Fruit fly (Drosophila melanogaster) whole organism, embryonic: ENCODE results near the gene CG10300.

Experiments used
- Asciz ChIP-seq: fragments of 200-800 bp; sonication (Bioruptor generic); optimal IDR thresholded peaks from 2 replicates; lab custom pipeline; 2017; ENCODE audit warnings: missing biosample characterization, mild to moderate bottlenecking, missing genetic modification characterization, missing genetic modification reagents
- Bdp1 ChIP-seq: fragments of 200-800 bp; sonication (Bioruptor generic); optimal IDR thresholded peaks from 3 replicates; lab custom pipeline; 2016; ENCODE audit warnings: missing biosample characterization, missing genetic modification characterization
- CG10274 ChIP-seq: fragments of 200-800 bp; sonication (Bioruptor generic); optimal IDR thresholded peaks from 3 replicates; lab custom pipeline; 2017; ENCODE audit warnings: missing biosample characterization, mild to moderate bottlenecking, missing genetic modification characterization
- CG10431 ChIP-seq: fragments of 200-800 bp; sonication (Bioruptor generic); optimal IDR thresholded peaks from 3 replicates; lab custom pipeline; 2018; ENCODE audit warnings: missing biosample characterization, mild to moderate bottlenecking, missing genetic modification characterization
- CG12744 ChIP-seq: fragments of 200-800 bp; sonication (Bioruptor generic); optimal IDR thresholded peaks from 2 replicates; lab custom pipeline; 2016; ENCODE audit warnings: missing biosample characterization, missing genetic modification characterization
- CG13894 ChIP-seq: fragments of 200-800 bp; sonication (Bioruptor generic); optimal IDR thresholded peaks from 3 replicates; lab custom pipeline; 2018; ENCODE audit warnings: missing biosample characterization, mild to moderate bottlenecking, missing genetic modification characterization, moderate library complexity
- CG14050 ChIP-seq: fragments of 200-800 bp; sonication (Bioruptor generic); IDR thresholded peaks from 3 replicates; pipeline ENCODE4 v1.3.6; 2022; ENCODE audit warnings: missing biosample characterization, missing genetic modification characterization
- CG15011 ChIP-seq: fragments of 200-800 bp; sonication (Bioruptor generic); optimal IDR thresholded peaks from 3 replicates; lab custom pipeline; 2018; ENCODE audit warnings: missing biosample characterization, mild to moderate bottlenecking, missing genetic modification characterization
- CG16863 ChIP-seq: fragments of 200-800 bp; sonication (Bioruptor generic); optimal IDR thresholded peaks from 3 replicates; lab custom pipeline; 2016; ENCODE audit warnings: missing biosample characterization, missing genetic modification characterization
- CG17802 ChIP-seq: fragments of 200-800 bp; sonication (Bioruptor generic); optimal IDR thresholded peaks from 2 replicates; lab custom pipeline; 2018; ENCODE audit warnings: missing biosample characterization, mild to moderate bottlenecking, missing genetic modification characterization, moderate library complexity
- CG18619 ChIP-seq: fragments of 200-800 bp; sonication (Bioruptor generic); optimal IDR thresholded peaks from 3 replicates; lab custom pipeline; 2017; ENCODE audit warnings: missing biosample characterization, mild to moderate bottlenecking, missing genetic modification characterization
- CG2129 ChIP-seq: fragments of 200-800 bp; sonication (Bioruptor generic); IDR thresholded peaks from 2 replicates; pipeline ENCODE4 v1.3.6; 2022; ENCODE audit warnings: missing biosample characterization, missing genetic modification characterization; ENCODE audit not compliant: partially characterized antibody
- CG31224 ChIP-seq: fragments of 200-800 bp; sonication (Bioruptor generic); IDR thresholded peaks from 2 replicates; pipeline ENCODE4 v1.3.6; 2022; ENCODE audit warnings: missing biosample characterization, missing genetic modification characterization
- CG32767 ChIP-seq: fragments of 200-800 bp; sonication (Bioruptor generic); IDR thresholded peaks from 2 replicates; pipeline ENCODE4 v1.3.6; 2022; ENCODE audit warnings: missing biosample characterization, missing genetic modification characterization
- CG3995 ChIP-seq: fragments of 200-800 bp; sonication (Bioruptor generic); optimal IDR thresholded peaks from 3 replicates; lab custom pipeline; 2016; ENCODE audit warnings: missing biosample characterization, missing genetic modification characterization
- CG43689 ChIP-seq: fragments of 200-800 bp; sonication (Bioruptor generic); IDR thresholded peaks from 2 replicates; pipeline ENCODE4 v1.3.6; 2022; ENCODE audit warnings: missing biosample characterization, missing genetic modification characterization
- CG7786 ChIP-seq: fragments of 200-800 bp; sonication (Bioruptor generic); optimal IDR thresholded peaks from 2 replicates; lab custom pipeline; 2016; ENCODE audit warnings: missing biosample characterization, missing genetic modification characterization
- CG8089 ChIP-seq: fragments of 200-800 bp; sonication (Bioruptor generic); optimal IDR thresholded peaks from 3 replicates; lab custom pipeline; 2016; ENCODE audit warnings: missing biosample characterization, missing genetic modification characterization
- CG8290 ChIP-seq, 3 experiments: fragments of 200-800 bp; sonication (Bioruptor generic); optimal IDR thresholded peaks; 2 replicates each; lab custom pipeline; 2016 to 2019; ENCODE audit warnings: missing biosample characterization in 3 of 3, missing genetic modification characterization in 3 of 3, mild to moderate bottlenecking in 2 of 3, moderate library complexity in 1 of 3
- CG9215 ChIP-seq: fragments of 200-800 bp; sonication (Bioruptor generic); IDR thresholded peaks from 2 replicates; pipeline ENCODE4 v1.3.6; 2022; ENCODE audit warnings: missing biosample characterization, missing genetic modification characterization
- CG9727 ChIP-seq: fragments of 200-800 bp; sonication (Bioruptor generic); optimal IDR thresholded peaks from 3 replicates; lab custom pipeline; 2017; ENCODE audit warnings: missing biosample characterization, mild to moderate bottlenecking, missing genetic modification characterization
- CHES-1-like ChIP-seq: fragments of 200-800 bp; sonication (Bioruptor generic); optimal IDR thresholded peaks from 2 replicates; lab custom pipeline; 2016; ENCODE audit warnings: missing biosample characterization, missing genetic modification characterization
- CTCF ChIP-seq: fragments of 200-800 bp; sonication (Bioruptor generic); optimal IDR thresholded peaks from 2 replicates; lab custom pipeline; 2017; ENCODE audit warnings: missing biosample characterization, mild to moderate bottlenecking, missing genetic modification characterization, moderate library complexity
- Chrac-16 ChIP-seq: fragments of 200-800 bp; sonication (Bioruptor generic); optimal IDR thresholded peaks from 3 replicates; lab custom pipeline; 2016; ENCODE audit warnings: missing biosample characterization, missing genetic modification characterization
- D ChIP-seq, 2 experiments: fragments of 200-800 bp in 1 of 2; fragments of >200 bp in 1 of 2; sonication (Bioruptor generic) in 1 of 2; optimal IDR thresholded peaks; 2 replicates in 1 of 2; 3 replicates in 1 of 2; lab custom pipeline; 2017; ENCODE audit warnings: mild to moderate bottlenecking in 1 of 2, missing biosample characterization in 1 of 2, missing genetic modification characterization in 1 of 2, missing genetic modification reagents in 1 of 2
- Dad ChIP-seq: fragments of 200-800 bp; sonication (Bioruptor generic); optimal IDR thresholded peaks from 3 replicates; lab custom pipeline; 2016; ENCODE audit warnings: missing biosample characterization, missing genetic modification characterization
- Dfd ChIP-seq, 2 experiments: fragments of >200 bp; optimal IDR thresholded peaks; 2 replicates each; lab custom pipeline; 2017; ENCODE audit warnings: missing biosample characterization in 2 of 2, missing genetic modification characterization in 2 of 2
- Dll ChIP-seq: fragments of 200-800 bp; sonication (Bioruptor generic); IDR thresholded peaks from 4 replicates; pipeline ENCODE4 v1.3.6; 2022; ENCODE audit warnings: missing biosample characterization, missing genetic modification characterization; ENCODE audit not compliant: partially characterized antibody
- H2.0 ChIP-seq: fragments of 200-800 bp; sonication (Bioruptor generic); IDR thresholded peaks from 2 replicates; pipeline ENCODE4 v1.3.6; 2022; ENCODE audit warnings: missing biosample characterization, missing genetic modification characterization
- Hmx ChIP-seq: fragments of 200-800 bp; sonication (Bioruptor generic); optimal IDR thresholded peaks from 2 replicates; lab custom pipeline; 2016; ENCODE audit warnings: missing biosample characterization, missing genetic modification characterization
- Lim3 ChIP-seq: fragments of 200-800 bp; sonication (Bioruptor generic); IDR thresholded peaks from 2 replicates; pipeline ENCODE4 v1.3.6; 2022; ENCODE audit warnings: missing biosample characterization, missing genetic modification characterization
- Sry-β ChIP-seq: fragments of 200-800 bp; sonication (Bioruptor generic); optimal IDR thresholded peaks from 2 replicates; lab custom pipeline; 2018; ENCODE audit warnings: missing biosample characterization, mild to moderate bottlenecking, missing genetic modification characterization, moderate library complexity
- fru ChIP-seq: fragments of >200 bp; optimal IDR thresholded peaks from 2 replicates; lab custom pipeline; 2017
- fu2 ChIP-seq: fragments of 200-800 bp; sonication (Bioruptor generic); optimal IDR thresholded peaks from 2 replicates; lab custom pipeline; 2016; ENCODE audit warnings: missing biosample characterization, missing genetic modification characterization
- her ChIP-seq: fragments of 200-800 bp; sonication (Bioruptor generic); optimal IDR thresholded peaks from 2 replicates; lab custom pipeline; 2016; ENCODE audit warnings: missing biosample characterization, missing genetic modification characterization
- lmd ChIP-seq: fragments of 200-800 bp; sonication (Bioruptor generic); IDR thresholded peaks from 2 replicates; pipeline ENCODE4 v1.3.6; 2022; ENCODE audit warnings: missing biosample characterization, missing genetic modification characterization
- lola ChIP-seq, 3 experiments: fragments of >200 bp in 2 of 3; fragments of 200-800 bp in 1 of 3; sonication (Bioruptor generic) in 1 of 3; optimal IDR thresholded peaks; 2 replicates each; lab custom pipeline; 2017 to 2019; ENCODE audit warnings: missing biosample characterization in 3 of 3, missing genetic modification characterization in 3 of 3, mild to moderate bottlenecking in 1 of 3, moderate library complexity in 1 of 3
- pan ChIP-seq, 4 experiments: fragments of >200 bp in 3 of 4; fragments of 200-800 bp in 1 of 4; sonication (Bioruptor generic) in 1 of 4; optimal IDR thresholded peaks in 3 of 4; IDR thresholded peaks in 1 of 4; 2 replicates each; pipeline versions ENCODE4 v1.3.6 to Lab custom; 2017 to 2022; ENCODE audit warnings: missing biosample characterization in 2 of 4, missing genetic modification characterization in 2 of 4, mixed read lengths in 1 of 4
- prd ChIP-seq, 3 experiments: fragments of >200 bp in 2 of 3; fragments of 200-800 bp in 1 of 3; sonication (Bioruptor generic) in 1 of 3; optimal IDR thresholded peaks in 2 of 3; IDR thresholded peaks in 1 of 3; 2 replicates in 2 of 3; 3 replicates in 1 of 3; pipeline versions ENCODE4 v1.3.6 to Lab custom; 2017 to 2022; ENCODE audit warnings: missing biosample characterization in 1 of 3, missing genetic modification characterization in 1 of 3
- pros ChIP-seq: fragments of 200-800 bp; sonication (Bioruptor generic); optimal IDR thresholded peaks from 3 replicates; lab custom pipeline; 2019; ENCODE audit warnings: missing biosample characterization, mild to moderate bottlenecking, missing genetic modification characterization, moderate library complexity
- psq ChIP-seq: fragments of 200-800 bp; sonication (Bioruptor generic); optimal IDR thresholded peaks from 2 replicates; lab custom pipeline; 2017; ENCODE audit warnings: missing biosample characterization, missing genetic modification characterization
- pzg ChIP-seq: fragments of 200-800 bp; sonication (Bioruptor generic); optimal IDR thresholded peaks from 3 replicates; lab custom pipeline; 2018; ENCODE audit warnings: missing biosample characterization, mild to moderate bottlenecking, missing genetic modification characterization, moderate library complexity
- ranshi ChIP-seq: fragments of 200-800 bp; sonication (Bioruptor generic); IDR thresholded peaks from 2 replicates; pipeline ENCODE4 v1.3.6; 2022; ENCODE audit warnings: missing biosample characterization, missing genetic modification characterization
- row ChIP-seq: fragments of 200-800 bp; sonication (Bioruptor generic); IDR thresholded peaks from 3 replicates; pipeline ENCODE4 v1.3.6; 2022; ENCODE audit warnings: missing biosample characterization, missing genetic modification characterization
- salm ChIP-seq: fragments of 200-800 bp; sonication (Bioruptor generic); optimal IDR thresholded peaks from 2 replicates; lab custom pipeline; 2018; ENCODE audit warnings: missing biosample characterization, mild to moderate bottlenecking, missing genetic modification characterization
- sr ChIP-seq: fragments of 200-800 bp; sonication (Bioruptor generic); IDR thresholded peaks from 3 replicates; pipeline ENCODE4 v1.3.6; 2022; ENCODE audit warnings: missing biosample characterization, missing genetic modification characterization
- ssp ChIP-seq: fragments of 200-800 bp; sonication (Bioruptor generic); IDR thresholded peaks from 2 replicates; pipeline ENCODE4 v1.3.6; 2022; ENCODE audit warnings: missing biosample characterization, missing genetic modification characterization
- tna ChIP-seq: fragments of 200-800 bp; sonication (Bioruptor generic); IDR thresholded peaks from 2 replicates; pipeline ENCODE4 v1.3.6; 2022; ENCODE audit warnings: missing biosample characterization, missing genetic modification characterization; ENCODE audit not compliant: partially characterized antibody
- tx ChIP-seq: fragments of 200-800 bp; sonication (Bioruptor generic); optimal IDR thresholded peaks from 2 replicates; lab custom pipeline; 2016; ENCODE audit warnings: missing biosample characterization, missing genetic modification characterization

CG10300 gene

dm6 chr3R:23722680-23723372 is 11.5 kb downstream of the CG10300 start, which contains the start of gene CG10365 (continued):
- no peak for TF ChIP-seq prd (optimal IDR thresholded peaks at IDR 0.05; lab: Kevin White, UChicago)
- TF ChIP-seq prd (GFP tag; IDR thresholded peaks at IDR 0.05; lab: Robert Waterston, UW), result peak; percentile 77
- TF ChIP-seq ranshi (GFP tag; lab: Robert Waterston, UW), result peak; percentile 88
- TF ChIP-seq tx, result no peak
- no peak for TF ChIP-seq fu2 (GFP tag; lab: Kevin White, UChicago)
- no peak for TF ChIP-seq CG16863 (GFP tag; lab: Kevin White, UChicago)
- no peak for TF ChIP-seq CG31224 (GFP tag; lab: Robert Waterston, UW)
- no peak for TF ChIP-seq CHES-1-like (GFP tag; lab: Kevin White, UChicago)
- TF ChIP-seq Chrac-16, result peak; percentile 74
- peak in 1 of 3 experiments; percentile 39 for TF ChIP-seq lola (GFP tag; optimal IDR thresholded peaks at IDR 0.05; lab: Kevin White, UChicago)
- peak; percentile 86 for TF ChIP-seq CG13894 (tag; lab: Kevin White, UChicago)
- peak; percentile 87 for TF ChIP-seq CG15011 (GFP tag; lab: Kevin White, UChicago)
- TF ChIP-seq Hmx (GFP tag; lab: Kevin White, UChicago), result no peak
- no peak for TF ChIP-seq fru (lab: Kevin White, UChicago)
- no peak for TF ChIP-seq CG17802 (tag; lab: Kevin White, UChicago)
- peak; percentile 82 for TF ChIP-seq H2.0 (GFP tag; lab: Robert Waterston, UW)
- peak; percentile 79 for TF ChIP-seq CG18619
- peak; percentile 91 for TF ChIP-seq row (GFP tag; lab: Robert Waterston, UW)
- peak; percentile 70; the same call in 2 of the 3 replicates for TF ChIP-seq CG14050
- TF ChIP-seq CG10274 (GFP tag; lab: Kevin White, UChicago), result no peak
- TF ChIP-seq Sry-β (GFP tag; lab: Kevin White, UChicago), result no peak
- no peak; the same call in 1 of the 2 replicates for TF ChIP-seq tna (GFP tag; lab: Robert Waterston, UW)
- TF ChIP-seq CTCF (GFP tag; lab: Kevin White, UChicago), result no peak
- no peak for TF ChIP-seq CG3995 (GFP tag; lab: Kevin White, UChicago)
- 0 out of 3 replicates have a peak, but pooled peaks have one; percentile 22 for TF ChIP-seq sr (GFP tag; lab: Robert Waterston, UW)
- peak; percentile 83 for TF ChIP-seq salm
- no peak for TF ChIP-seq Dfd (GFP tag; optimal IDR thresholded peaks at IDR 0.05; lab: Kevin White, UChicago)
- TF ChIP-seq Asciz, result peak; percentile 87
- TF ChIP-seq CG43689 (GFP tag; lab: Robert Waterston, UW), result peak; percentile 59
- peak; percentile 81 for TF ChIP-seq CG9215 (GFP tag; lab: Robert Waterston, UW)
- TF ChIP-seq CG10431 (GFP tag; lab: Kevin White, UChicago), result no peak
- TF ChIP-seq CG9727 (GFP tag; lab: Kevin White, UChicago), result peak; percentile 92
- TF ChIP-seq CG32767 (GFP tag; lab: Robert Waterston, UW), result peak; percentile 88
- TF ChIP-seq CG12744, result no peak
- peak; percentile 85 for TF ChIP-seq lmd (GFP tag; lab: Robert Waterston, UW)
- peak; percentile 26 for TF ChIP-seq CG8290 (GFP tag; optimal IDR thresholded peaks at IDR 0.05; lab: Kevin White, UChicago)
- TF ChIP-seq CG8290 (tag; optimal IDR thresholded peaks at IDR 0.05; lab: Kevin White, UChicago), result no peak
- peak; percentile 52 for TF ChIP-seq psq (GFP tag; lab: Kevin White, UChicago)
- no peak for TF ChIP-seq CG8089 (GFP tag; lab: Kevin White, UChicago)
- TF ChIP-seq CG7786 (GFP tag; lab: Kevin White, UChicago), result no peak
- TF ChIP-seq Bdp1 (GFP tag; lab: Kevin White, UChicago), result no peak
- no peak for TF ChIP-seq D (optimal IDR thresholded peaks at IDR 0.05; lab: Kevin White, UChicago)
- TF ChIP-seq D (GFP tag; optimal IDR thresholded peaks at IDR 0.05; lab: Kevin White, UChicago), result peak; percentile 42
- peak; percentile 65 for TF ChIP-seq ssp (GFP tag; lab: Robert Waterston, UW)
- no peak for TF ChIP-seq her (GFP tag; lab: Kevin White, UChicago)
- no peak for TF ChIP-seq pan (optimal IDR thresholded peaks at IDR 0.05; lab: Kevin White, UChicago)
- TF ChIP-seq pan (GFP tag; optimal IDR thresholded peaks at IDR 0.05 in 1 of 2, IDR thresholded peaks at IDR 0.05 in 1 of 2), result peak in 1 of 2 experiments; percentile 93
- no peak for TF ChIP-seq pzg (GFP tag; lab: Kevin White, UChicago)
- TF ChIP-seq CG2129, result no peak
- TF ChIP-seq pros (GFP tag; lab: Kevin White, UChicago), result no peak
- TF ChIP-seq Lim3 (GFP tag; lab: Robert Waterston, UW), result no peak
- TF ChIP-seq Dll, result no peak
- TF ChIP-seq Dad, result no peak
